Worm (Caenorhabditis elegans) whole organism, young adult: ENCODE results near the gene Y47D7A.9.

Experiments
- B0035.1 ChIP-seq: sonication (generic microtip); optimal IDR thresholded peaks from 2 replicates; lab custom pipeline; 2016; ENCODE audit warnings: missing genetic modification characterization, mild to moderate bottlenecking, missing compliant biosample characterization, missing genotype, missing genetic modification reagents
- B0336.3 ChIP-seq: fragments of 200-800 bp; sonication (Bioruptor generic); IDR thresholded peaks from 2 replicates; pipeline ENCODE4 v1.3.6; 2022; ENCODE audit warnings: missing genetic modification characterization, missing compliant biosample characterization
- D2030.7 ChIP-seq: fragments of 200-800 bp; sonication (Bioruptor generic); IDR thresholded peaks from 2 replicates; pipeline ENCODE4 v1.3.6; 2022; ENCODE audit warnings: missing genetic modification reagents, missing genetic modification characterization, missing compliant biosample characterization
- F22D6.2 ChIP-seq: sonication (generic microtip); optimal IDR thresholded peaks from 2 replicates; lab custom pipeline; 2016; ENCODE audit warnings: mild to moderate bottlenecking, missing genetic modification characterization, missing compliant biosample characterization
- F33H1.4 ChIP-seq: fragments of 200-800 bp; sonication (Bioruptor generic); IDR thresholded peaks from 2 replicates; pipeline ENCODE4 v1.3.6; 2022; ENCODE audit warnings: missing genetic modification reagents, missing genetic modification characterization, missing compliant biosample characterization
- F49E8.2 ChIP-seq: sonication (generic microtip); optimal IDR thresholded peaks from 3 replicates; lab custom pipeline; 2017; ENCODE audit warnings: missing genetic modification characterization, mild to moderate bottlenecking, missing compliant biosample characterization, antibody characterized with exemption, moderate library complexity; ENCODE audit not compliant: insufficient read depth
- F55B11.4 ChIP-seq: sonication (generic microtip); optimal IDR thresholded peaks from 2 replicates; lab custom pipeline; 2016; ENCODE audit warnings: missing compliant biosample characterization, missing genetic modification characterization, borderline replicate concordance; ENCODE audit not compliant: insufficient read depth
- F57C9.4 ChIP-seq: sonication (generic microtip); optimal IDR thresholded peaks from 2 replicates; lab custom pipeline; 2017; ENCODE audit warnings: mild to moderate bottlenecking, missing genetic modification characterization, missing compliant biosample characterization
- Y53G8AR.9 ChIP-seq: fragments of 200-800 bp; sonication (Bioruptor generic); conservative IDR thresholded peaks from 2 replicates; pipeline ENCODE4 v1.3.6; 2022; ENCODE audit warnings: missing genetic modification reagents, missing genetic modification characterization, missing compliant biosample characterization
- Y67H2A.10 ChIP-seq: fragments of 200-800 bp; sonication (Bioruptor generic); conservative IDR thresholded peaks from 2 replicates; pipeline ENCODE4 v1.3.6; 2022; ENCODE audit warnings: missing genetic modification reagents, missing genetic modification characterization, missing compliant biosample characterization
- Y79H2A.3 ChIP-seq: fragments of 200-800 bp; sonication (Bioruptor generic); conservative IDR thresholded peaks from 2 replicates; pipeline ENCODE4 v1.3.6; 2022; ENCODE audit warnings: missing genetic modification reagents, missing genetic modification characterization, missing compliant biosample characterization
- aptf-3 ChIP-seq: fragments of 200-800 bp; sonication (Bioruptor generic); IDR thresholded peaks from 2 replicates; pipeline ENCODE4 v1.3.6; 2022; ENCODE audit warnings: missing genetic modification characterization, missing compliant biosample characterization
- attf-3 ChIP-seq: fragments of 200-800 bp; sonication (Bioruptor generic); conservative IDR thresholded peaks from 2 replicates; pipeline ENCODE4 v1.3.6; 2022; ENCODE audit warnings: missing genetic modification reagents, missing genetic modification characterization, missing compliant biosample characterization
- attf-5 ChIP-seq: fragments of 200-800 bp; sonication (Bioruptor generic); optimal IDR thresholded peaks from 2 replicates; lab custom pipeline; 2018; ENCODE audit warnings: mild to moderate bottlenecking, missing genetic modification characterization, missing compliant biosample characterization
- attf-6 ChIP-seq: fragments of 200-800 bp; sonication (Bioruptor generic); IDR thresholded peaks from 2 replicates; pipeline ENCODE4 v1.3.6; 2022; ENCODE audit warnings: missing genetic modification reagents, missing genetic modification characterization, missing compliant biosample characterization
- ceh-27 ChIP-seq: fragments of 200-800 bp; sonication (Bioruptor generic); optimal IDR thresholded peaks from 2 replicates; lab custom pipeline; 2018; ENCODE audit warnings: mild to moderate bottlenecking, missing genetic modification characterization, moderate library complexity, missing compliant biosample characterization
- chd-7 ChIP-seq: sonication (generic microtip); optimal IDR thresholded peaks from 2 replicates; lab custom pipeline; 2016; ENCODE audit warnings: mild to moderate bottlenecking, missing genetic modification characterization, moderate library complexity, missing compliant biosample characterization
- efl-1 ChIP-seq: fragments of 150-350 bp; optimal IDR thresholded peaks from 2 replicates; lab custom pipeline; 2014; ENCODE audit warnings: missing biosample characterization, missing genetic modification reagents, missing genetic modification characterization
- egl-18 ChIP-seq: fragments of 200-800 bp; sonication (Bioruptor generic); IDR thresholded peaks from 2 replicates; pipeline ENCODE4 v1.3.6; 2022; ENCODE audit warnings: missing genetic modification reagents, missing genetic modification characterization, missing compliant biosample characterization
- egl-44 ChIP-seq: fragments of 200-800 bp; sonication (Bioruptor generic); IDR thresholded peaks from 2 replicates; pipeline ENCODE4 v1.3.6; 2022; ENCODE audit warnings: missing genetic modification reagents, missing genetic modification characterization, missing compliant biosample characterization
- egrh-3 ChIP-seq: fragments of 200-800 bp; sonication (Bioruptor generic); IDR thresholded peaks from 2 replicates; pipeline ENCODE4 v1.3.6; 2022; ENCODE audit warnings: missing genetic modification reagents, missing genetic modification characterization, missing compliant biosample characterization
- fkh-3 ChIP-seq: sonication (generic microtip); optimal IDR thresholded peaks from 2 replicates; lab custom pipeline; 2016; ENCODE audit warnings: mild to moderate bottlenecking, missing genetic modification characterization, missing compliant biosample characterization
- hrde-1 ChIP-seq: sonication (generic microtip); optimal IDR thresholded peaks from 2 replicates; lab custom pipeline; 2016; ENCODE audit warnings: missing genetic modification characterization, mild to moderate bottlenecking, missing compliant biosample characterization, moderate library complexity, missing genotype, missing genetic modification reagents, borderline replicate concordance
- hsf-1 ChIP-seq: fragments of 200-800 bp; sonication (Bioruptor generic); IDR thresholded peaks from 2 replicates; pipeline ENCODE4 v1.3.6; 2022; ENCODE audit warnings: missing genetic modification reagents, missing genetic modification characterization, missing compliant biosample characterization
- lin-35 ChIP-seq, 3 experiments: fragments of 150-350 bp in 2 of 3; sonication (generic microtip) in 1 of 3; optimal IDR thresholded peaks; 2 replicates each; lab custom pipeline; 2014 to 2018; ENCODE audit warnings: missing biosample characterization in 3 of 3, missing genetic modification characterization in 3 of 3, missing genetic modification reagents in 3 of 3
- lin-54 ChIP-seq: fragments of 200-800 bp; sonication (Bioruptor generic); optimal IDR thresholded peaks from 2 replicates; lab custom pipeline; 2018; ENCODE audit warnings: mild to moderate bottlenecking, missing genetic modification characterization, missing compliant biosample characterization
- lsl-1 ChIP-seq: fragments of 200-800 bp; sonication (Bioruptor generic); optimal IDR thresholded peaks from 2 replicates; lab custom pipeline; 2018; ENCODE audit warnings: mild to moderate bottlenecking, missing genetic modification characterization, moderate library complexity, missing compliant biosample characterization
- madf-10 ChIP-seq: sonication (generic microtip); optimal IDR thresholded peaks from 2 replicates; lab custom pipeline; 2016; ENCODE audit warnings: mild to moderate bottlenecking, missing genetic modification characterization, missing compliant biosample characterization
- madf-3 ChIP-seq: fragments of 200-800 bp; sonication (Bioruptor generic); IDR thresholded peaks from 2 replicates; pipeline ENCODE4 v1.3.6; 2022; ENCODE audit warnings: missing genetic modification reagents, missing genetic modification characterization, missing compliant biosample characterization
- madf-6 ChIP-seq: fragments of 200-800 bp; sonication (Bioruptor generic); IDR thresholded peaks from 2 replicates; pipeline ENCODE4 v1.3.6; 2022; ENCODE audit warnings: missing genetic modification reagents, missing genetic modification characterization, missing compliant biosample characterization
- mcd-1 ChIP-seq: fragments of 200-800 bp; sonication (Bioruptor generic); IDR thresholded peaks from 2 replicates; pipeline ENCODE4 v1.3.6; 2022; ENCODE audit warnings: missing genetic modification reagents, missing genetic modification characterization, missing compliant biosample characterization
- mes-4 ChIP-seq: sonication (generic microtip); optimal IDR thresholded peaks from 2 replicates; lab custom pipeline; 2016; ENCODE audit warnings: missing genotype, missing genetic modification characterization, missing compliant biosample characterization
- pbrm-1 ChIP-seq: fragments of 200-800 bp; sonication (Bioruptor generic); IDR thresholded peaks from 2 replicates; pipeline ENCODE4 v1.3.6; 2022; ENCODE audit warnings: missing genetic modification reagents, missing genetic modification characterization, missing compliant biosample characterization
- repo-1 ChIP-seq: sonication (generic microtip); optimal IDR thresholded peaks from 2 replicates; lab custom pipeline; 2017; ENCODE audit warnings: mild to moderate bottlenecking, missing genetic modification characterization, missing compliant biosample characterization
- snpc-1.3 ChIP-seq: sonication (generic microtip); optimal IDR thresholded peaks from 2 replicates; lab custom pipeline; 2017; ENCODE audit warnings: missing genetic modification characterization, mild to moderate bottlenecking, missing compliant biosample characterization, antibody characterized with exemption, moderate library complexity, missing genotype, missing genetic modification reagents; ENCODE audit not compliant: insufficient read depth
- snpc-3.4 ChIP-seq: sonication (generic microtip); optimal IDR thresholded peaks from 2 replicates; lab custom pipeline; 2017; ENCODE audit warnings: missing genetic modification characterization, mild to moderate bottlenecking, missing compliant biosample characterization, antibody characterized with exemption, moderate library complexity, missing genotype, missing genetic modification reagents
- tbp1 ChIP-seq: fragments of 200-800 bp; sonication (Bioruptor generic); optimal IDR thresholded peaks from 2 replicates; lab custom pipeline; 2018; ENCODE audit warnings: mild to moderate bottlenecking, missing genetic modification characterization, missing compliant biosample characterization
- tbx-9 ChIP-seq: sonication (generic microtip); optimal IDR thresholded peaks from 2 replicates; lab custom pipeline; 2016; ENCODE audit warnings: borderline replicate concordance, missing genetic modification characterization, inconsistent platforms, missing compliant biosample characterization
- unc-130 ChIP-seq: sonication (generic microtip); optimal IDR thresholded peaks from 2 replicates; lab custom pipeline; 2016; ENCODE audit warnings: missing genetic modification reagents, missing genetic modification characterization, missing compliant biosample characterization
- unc-62 ChIP-seq: fragments of 150-350 bp; optimal IDR thresholded peaks from 2 replicates; lab custom pipeline; 2014; ENCODE audit warnings: missing biosample characterization, missing genetic modification reagents, missing genetic modification characterization
- xnd-1 ChIP-seq: sonication (generic microtip); optimal IDR thresholded peaks from 2 replicates; lab custom pipeline; 2016; ENCODE audit warnings: missing genotype, missing genetic modification reagents, missing genetic modification characterization, missing compliant biosample characterization
- ztf-28 ChIP-seq: fragments of 200-800 bp; sonication (Bioruptor generic); IDR thresholded peaks from 2 replicates; pipeline ENCODE4 v1.3.6; 2022; ENCODE audit warnings: missing genetic modification reagents, missing genetic modification characterization, missing compliant biosample characterization

Gene Y47D7A.9

DNA sequence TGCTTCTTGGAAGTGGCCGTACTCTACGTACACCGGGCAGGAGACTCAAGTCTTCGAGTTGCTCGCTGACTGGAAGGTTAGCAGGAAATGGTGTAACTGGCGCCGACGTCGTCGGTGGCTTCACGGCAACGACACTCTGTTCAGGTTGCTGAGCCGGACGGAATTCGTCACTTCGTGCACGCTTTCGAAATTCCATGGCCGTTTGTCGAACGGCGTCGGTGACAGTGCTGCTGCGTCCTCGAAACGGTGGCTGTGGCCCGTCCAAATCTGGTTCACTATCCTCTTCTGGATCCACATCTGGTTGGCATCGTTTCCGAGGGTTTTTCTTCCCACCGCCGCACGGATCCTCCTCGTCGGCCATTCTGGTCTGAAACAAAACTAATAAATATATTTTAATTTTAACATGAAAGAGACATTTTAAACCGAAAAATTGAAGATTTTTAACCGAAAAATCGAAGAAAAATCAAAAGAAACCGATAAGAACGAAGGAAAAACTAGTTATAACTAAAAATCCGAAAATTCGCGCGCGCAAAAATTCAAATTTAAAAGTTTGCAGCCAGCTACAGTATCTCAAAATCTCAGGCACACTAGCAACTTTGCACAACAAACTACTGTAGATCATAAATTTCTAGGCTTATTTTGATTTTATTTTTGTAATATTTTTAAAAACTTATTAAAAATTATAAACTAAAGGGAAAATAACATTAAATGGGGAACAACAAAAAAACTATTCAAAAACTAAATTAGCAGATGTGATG lies 47.8 kb downstream of the Y47D7A.9 start, which contains the start of gene F32D1.7 (continued):
- TF ChIP-seq attf-3 (GFP tag; lab: Robert Waterston, UW) (no peak), xnd-1 (tag; lab: Kevin White, UChicago) (peak; percentile 93), egl-18 (GFP tag; lab: Robert Waterston, UW) (no peak), Y67H2A.10 (GFP tag; lab: Robert Waterston, UW) (no peak), mcd-1 (GFP tag; lab: Robert Waterston, UW) (peak; percentile 53; the same call in 1 of the 2 replicates), tbp1 (GFP tag; lab: Kevin White, UChicago) (no peak), efl-1 (GFP tag; lab: Kevin White, UChicago) (peak; percentile 95), snpc-1.3 (tag; lab: Kevin White, UChicago) (peak; percentile 36), Y53G8AR.9 (no peak), ztf-28 (GFP tag; lab: Robert Waterston, UW) (no peak)

DNA sequence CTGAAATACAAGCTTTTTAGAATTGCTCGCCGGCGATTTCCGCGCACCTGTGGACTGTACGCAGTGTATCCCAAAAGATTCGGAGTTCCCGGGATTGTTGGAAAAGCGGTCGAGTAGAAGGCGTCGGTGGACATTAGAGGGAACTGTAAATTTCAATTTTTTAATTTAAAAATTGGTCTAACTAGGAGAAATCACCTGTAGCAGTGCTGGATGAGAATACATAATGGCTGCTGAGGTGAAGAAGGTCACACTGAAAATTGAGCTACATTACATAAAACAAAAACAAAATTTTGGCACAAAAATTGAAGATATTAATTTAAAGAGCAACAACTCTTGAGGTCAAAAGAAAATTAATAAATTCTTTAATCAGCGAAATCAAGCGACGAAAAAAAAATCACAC lies 49.1 kb downstream of the Y47D7A.9 start, which contains the start of gene neg-1:
neg-1 (minus strand) TSS at position 250 of the 400 bp plus-strand sequence.
- TF ChIP-seq Y79H2A.3 (GFP tag; lab: Robert Waterston, UW) (peak; percentile 28; the same call in 1 of the 2 replicates), Y67H2A.10 (GFP tag; lab: Robert Waterston, UW) (no peak), egl-18 (GFP tag; lab: Robert Waterston, UW) (no peak), madf-3 (peak; percentile 63; the same call in 1 of the 2 replicates), Y53G8AR.9 (0 out of 2 replicates have a peak, but pooled peaks have one; percentile 18), repo-1 (no peak), xnd-1 (tag; lab: Kevin White, UChicago) (peak; percentile 43), lin-35 (GFP tag; optimal IDR thresholded peaks at IDR 0.05; lab: Kevin White, UChicago) (no peak), B0336.3 (peak; percentile 17; the same call in 1 of the 2 replicates), madf-6 (GFP tag; lab: Robert Waterston, UW) (peak; percentile 58), hsf-1 (GFP tag; lab: Robert Waterston, UW) (0 out of 2 replicates have a peak, but pooled peaks have one; percentile 51), attf-6 (GFP tag; lab: Robert Waterston, UW) (0 out of 2 replicates have a peak, but pooled peaks have one; percentile 21), efl-1 (GFP tag; lab: Kevin White, UChicago) (peak; percentile 18), egrh-3 (GFP tag; lab: Robert Waterston, UW) (no peak), lin-54 (GFP tag; lab: Kevin White, UChicago) (peak; percentile 3)

DNA sequence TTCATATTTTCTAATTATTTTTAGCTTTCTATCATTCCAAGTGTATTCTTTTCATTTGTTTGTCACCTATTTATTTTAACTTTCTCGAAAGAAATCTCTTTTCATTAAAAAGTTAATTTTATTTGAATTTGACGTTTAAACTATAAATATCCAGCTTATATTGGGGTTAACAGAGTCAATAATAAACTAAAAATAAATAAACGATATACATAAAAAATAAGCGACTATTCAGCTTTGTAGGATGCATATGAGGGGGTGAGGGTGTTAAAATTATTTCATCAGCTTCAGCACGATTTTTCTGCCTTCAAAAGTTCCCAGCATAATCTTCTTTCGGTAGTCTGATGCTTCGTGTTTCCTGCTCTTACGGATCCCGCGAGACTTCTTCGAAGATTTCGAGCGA lies 50.1 kb downstream of the Y47D7A.9 start:
- TF ChIP-seq egrh-3 (GFP tag; lab: Robert Waterston, UW) (no peak), fkh-3 (tag; lab: Kevin White, UChicago) (no peak), F57C9.4 (no peak), aptf-3 (GFP tag; lab: Robert Waterston, UW) (no peak), F49E8.2 (peak; percentile 23), snpc-3.4 (tag; lab: Kevin White, UChicago) (peak; percentile 44), ceh-27 (GFP tag; lab: Kevin White, UChicago) (no peak), egl-44 (GFP tag; lab: Robert Waterston, UW) (no peak), F33H1.4 (GFP tag; lab: Robert Waterston, UW) (no peak), hrde-1 (peak; percentile 15), D2030.7 (0 out of 2 replicates have a peak, but pooled peaks have one; percentile 28), lsl-1 (GFP tag; lab: Kevin White, UChicago) (peak; percentile 14), unc-130 (GFP tag; lab: Kevin White, UChicago) (no peak), madf-10 (tag; lab: Kevin White, UChicago) (no peak), attf-5 (GFP tag; lab: Kevin White, UChicago) (no peak), F55B11.4 (tag; lab: Kevin White, UChicago) (no peak), mes-4 (tag; lab: Kevin White, UChicago) (no peak), B0035.1 (tag; lab: Kevin White, UChicago) (no peak), Y79H2A.3 (GFP tag; lab: Robert Waterston, UW) (peak; percentile 76; the same call in 1 of the 2 replicates), unc-62 (GFP tag; lab: Kevin White, UChicago) (no peak), tbx-9 (no peak), F22D6.2 (tag; lab: Kevin White, UChicago) (no peak), pbrm-1 (GFP tag; lab: Robert Waterston, UW) (no peak), chd-7 (tag; lab: Kevin White, UChicago) (no peak), mcd-1 (GFP tag; lab: Robert Waterston, UW) (no peak)
